Worm (Caenorhabditis elegans): Measurements from ENCODE around the gene str-136.

- TF ChIP-seq unc-55 (GFP tag; optimal IDR thresholded peaks at IDR 0.05) (no peak), elt-4 (tag; optimal IDR thresholded peaks at IDR 0.05) (no peak), ttx-3 (tag; optimal IDR thresholded peaks at IDR 0.05) (no peak)
Measured at ce11 chrV:8259016-8259415, 19.7 kb downstream of the str-136 start, which contains the start of gene C16D9.1.
